Worm (Caenorhabditis elegans) whole organism, dauer: Measurements from ENCODE around the gene alh-8.

Experiments
- unc-62 ChIP-seq: sonication (generic microtip); optimal IDR thresholded peaks from 2 replicates; lab custom pipeline; 2017; ENCODE audit warnings: missing biosample characterization, missing genetic modification reagents, missing genetic modification characterization

The alh-8 gene

DNA sequence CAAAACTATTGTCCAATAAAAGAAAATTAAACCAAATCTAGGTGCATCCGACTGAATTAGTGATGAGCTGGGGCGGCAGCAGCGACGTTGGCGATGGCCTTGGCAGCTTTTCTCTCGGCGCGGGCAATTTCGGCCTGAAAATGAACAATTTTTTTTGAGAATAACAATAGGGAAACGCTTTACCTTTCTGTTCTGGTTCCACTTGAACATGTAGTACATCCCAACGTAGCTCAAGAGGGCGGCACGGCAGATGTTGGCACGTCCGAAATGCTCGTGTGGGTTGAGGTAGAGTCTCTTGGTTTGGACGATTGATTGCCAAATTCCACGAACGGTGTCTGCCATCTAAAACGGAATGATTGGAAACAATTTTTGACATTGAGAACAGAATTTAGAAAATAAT lies 45.4 kb downstream of the alh-8 start, which contains the start of gene F44E5.1:
Gene F44E5.1 (minus strand): TSS at position 342 of the 400 bp plus-strand sequence.
- no peak for TF ChIP-seq unc-62 (GFP tag; lab: Kevin White, UChicago)

DNA sequence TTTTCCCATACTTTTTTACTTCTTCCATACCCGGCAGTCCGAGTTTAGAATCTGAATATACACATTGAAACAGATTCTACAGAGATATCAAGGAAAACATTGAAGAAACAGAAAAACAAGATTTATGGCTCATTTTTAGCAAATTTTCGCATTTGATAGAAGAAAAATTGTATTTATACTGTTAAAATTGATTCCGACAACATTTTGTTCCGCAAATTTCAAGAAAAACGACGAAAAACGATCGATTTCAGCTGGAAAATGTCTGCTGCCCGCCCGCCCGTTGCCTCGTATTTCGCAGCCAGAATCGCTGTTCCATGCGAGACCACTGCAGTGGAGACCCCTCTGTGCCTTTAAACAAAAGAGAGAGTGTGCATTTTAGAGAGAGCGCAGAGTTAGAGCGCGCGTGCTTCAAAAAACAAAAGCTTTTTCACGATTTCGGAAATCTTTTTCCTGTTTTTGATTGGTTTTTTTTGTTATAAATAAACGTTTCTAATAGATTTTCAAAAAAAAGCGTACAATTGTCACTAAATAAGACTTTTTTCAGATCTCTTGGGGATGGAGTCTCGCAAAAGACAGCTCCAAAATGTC lies 49.1 kb downstream of the alh-8 start, which contains the start of the genes patr-1 and dna-2:
Gene patr-1 (minus strand): TSS at position 51 of the 588 bp plus-strand sequence.
Gene dna-2 (plus strand): TSS at position 538 of the 588 bp plus-strand sequence.
- TF ChIP-seq unc-62 (GFP tag; lab: Kevin White, UChicago), result no peak
